Fruit fly (Drosophila melanogaster): ENCODE results near the gene GAPcenA.
A peak's percentile ranks its signal among the peaks of the same experiment; 100 is the strongest.

Gene GAPcenA

dm6 chr3L:8347346-8347745 lies 985 bp downstream of the GAPcenA start:
- no peak for TF ChIP-seq psq (optimal IDR thresholded peaks at IDR 0.05)
- TF ChIP-seq CG8478 (optimal IDR thresholded peaks at IDR 0.05) = no peak
- no peak for TF ChIP-seq Dll (optimal IDR thresholded peaks at IDR 0.05)
- no peak for TF ChIP-seq pan (optimal IDR thresholded peaks at IDR 0.05)
- no peak for TF ChIP-seq usp (GFP tag; optimal IDR thresholded peaks at IDR 0.05)
- TF ChIP-seq EcR (GFP tag; optimal IDR thresholded peaks at IDR 0.05) = no peak

dm6 chr3L:8356196-8356595 lies 9.8 kb downstream of the GAPcenA start, which contains the start of gene Culd:
Gene Culd, minus strand, starts transcription at chr3L:8356296.
- no peak for TF ChIP-seq CG8478 (optimal IDR thresholded peaks at IDR 0.05)
- TF ChIP-seq Dll (optimal IDR thresholded peaks at IDR 0.05) = no peak
- TF ChIP-seq EcR (GFP tag; optimal IDR thresholded peaks at IDR 0.05) = no peak
- TF ChIP-seq usp (GFP tag; optimal IDR thresholded peaks at IDR 0.05) = no peak
- TF ChIP-seq psq (optimal IDR thresholded peaks at IDR 0.05) = no peak
- TF ChIP-seq pan (optimal IDR thresholded peaks at IDR 0.05) = no peak

DNA sequence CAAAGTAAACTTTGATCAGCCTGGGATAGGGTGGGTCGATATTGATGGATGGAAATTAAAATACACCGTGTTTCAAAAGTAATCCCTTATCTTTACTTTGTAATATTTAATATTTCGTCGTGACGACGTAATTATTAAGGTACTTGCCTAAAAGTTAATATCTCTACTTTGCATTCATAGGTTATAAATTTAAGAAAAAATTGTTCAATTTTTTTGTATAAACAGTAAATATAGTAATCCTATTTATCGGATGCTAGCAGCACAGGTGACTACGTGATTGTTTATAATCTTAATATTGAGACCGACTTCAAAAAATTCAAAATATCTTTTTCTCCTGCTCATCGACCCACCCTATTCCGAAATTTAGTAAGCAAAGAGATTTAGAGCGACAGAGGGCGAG lies 11.8 kb downstream of the GAPcenA start:
- TF ChIP-seq Dll (optimal IDR thresholded peaks at IDR 0.05) = no peak
- TF ChIP-seq CG8478 (optimal IDR thresholded peaks at IDR 0.05) = no peak
- no peak for TF ChIP-seq psq (optimal IDR thresholded peaks at IDR 0.05)
- no peak for TF ChIP-seq EcR (GFP tag; optimal IDR thresholded peaks at IDR 0.05)
- TF ChIP-seq usp (GFP tag; optimal IDR thresholded peaks at IDR 0.05) = no peak
- TF ChIP-seq pan (optimal IDR thresholded peaks at IDR 0.05) = no peak

- TF ChIP-seq psq (optimal IDR thresholded peaks at IDR 0.05) (no peak), EcR (GFP tag; optimal IDR thresholded peaks at IDR 0.05) (no peak), Dll (optimal IDR thresholded peaks at IDR 0.05) (no peak), CG8478 (optimal IDR thresholded peaks at IDR 0.05) (no peak), pan (optimal IDR thresholded peaks at IDR 0.05) (no peak), usp (GFP tag; optimal IDR thresholded peaks at IDR 0.05) (no peak)
Measured at dm6 chr3L:8358776-8359455, 12.6 kb downstream of the GAPcenA start.

DNA sequence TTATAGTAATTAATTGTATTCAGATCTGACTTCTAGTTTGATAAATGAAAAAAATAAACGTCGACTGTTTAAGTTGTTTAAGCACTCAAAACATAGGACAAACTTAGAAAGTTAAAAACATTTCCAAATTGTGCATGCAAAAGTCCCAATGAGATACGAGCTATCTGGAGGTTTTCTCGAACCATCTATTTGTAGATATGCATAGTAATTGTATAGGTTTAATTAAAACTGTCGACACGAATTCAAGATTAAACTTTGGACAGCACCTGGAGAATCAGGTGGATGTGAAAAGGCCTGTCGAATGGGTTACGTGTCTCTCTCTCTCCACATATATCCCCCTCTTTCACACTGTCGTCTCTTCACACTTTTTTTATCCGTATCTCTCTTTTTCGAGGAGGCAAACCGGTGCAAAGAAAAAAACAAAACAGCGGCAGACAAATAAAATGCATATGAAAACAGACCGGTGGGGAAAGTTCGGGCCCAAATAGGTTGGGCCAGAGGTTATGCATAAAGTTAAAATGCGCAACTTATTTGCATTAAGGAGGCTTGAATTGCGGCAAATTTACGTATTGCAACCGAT lies 13.8 kb downstream of the GAPcenA start:
- TF ChIP-seq psq (optimal IDR thresholded peaks at IDR 0.05) = no peak
- no peak for TF ChIP-seq pan (optimal IDR thresholded peaks at IDR 0.05)

DNA sequence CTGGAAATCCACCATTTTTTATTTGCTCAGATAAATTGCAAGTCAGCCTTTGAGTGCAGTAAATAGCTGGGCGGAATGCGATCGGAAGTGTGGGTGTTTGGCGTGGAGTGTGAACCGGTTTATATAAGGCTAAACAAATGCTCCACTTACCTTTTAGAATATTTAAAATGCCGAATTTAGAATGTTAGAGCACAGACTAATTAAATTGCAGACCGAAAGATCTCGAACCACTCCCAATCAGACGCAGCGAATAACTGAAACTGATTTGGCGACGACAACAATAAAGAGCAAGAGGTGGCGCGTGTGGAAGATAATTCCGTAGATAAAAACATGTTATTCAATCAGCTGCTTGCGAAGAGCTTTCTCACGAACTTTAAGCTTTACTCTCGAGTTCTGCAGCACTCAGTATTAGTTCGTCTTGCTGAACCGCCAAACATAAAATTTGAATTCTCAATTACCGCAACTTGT lies 14.3 kb downstream of the GAPcenA start, which contains the start of gene Idh:
Gene Idh (minus strand): TSS at position 264 of the 468 bp plus-strand sequence.
- TF ChIP-seq Dll (optimal IDR thresholded peaks at IDR 0.05) = no peak
- no peak for TF ChIP-seq psq (optimal IDR thresholded peaks at IDR 0.05)
- no peak for TF ChIP-seq CG8478 (optimal IDR thresholded peaks at IDR 0.05)
- TF ChIP-seq EcR (GFP tag; optimal IDR thresholded peaks at IDR 0.05) = no peak
- no peak for TF ChIP-seq pan (optimal IDR thresholded peaks at IDR 0.05)
- TF ChIP-seq usp (GFP tag; optimal IDR thresholded peaks at IDR 0.05) = no peak

- TF ChIP-seq EcR (GFP tag; optimal IDR thresholded peaks at IDR 0.05) = no peak
- TF ChIP-seq pan (optimal IDR thresholded peaks at IDR 0.05) = no peak
- TF ChIP-seq CG8478 (optimal IDR thresholded peaks at IDR 0.05) = no peak
- no peak for TF ChIP-seq Dll (optimal IDR thresholded peaks at IDR 0.05)
- no peak for TF ChIP-seq usp (GFP tag; optimal IDR thresholded peaks at IDR 0.05)
- no peak for TF ChIP-seq psq (optimal IDR thresholded peaks at IDR 0.05)
Measured at dm6 chr3L:8363266-8363665, 16.9 kb downstream of the GAPcenA start.

DNA sequence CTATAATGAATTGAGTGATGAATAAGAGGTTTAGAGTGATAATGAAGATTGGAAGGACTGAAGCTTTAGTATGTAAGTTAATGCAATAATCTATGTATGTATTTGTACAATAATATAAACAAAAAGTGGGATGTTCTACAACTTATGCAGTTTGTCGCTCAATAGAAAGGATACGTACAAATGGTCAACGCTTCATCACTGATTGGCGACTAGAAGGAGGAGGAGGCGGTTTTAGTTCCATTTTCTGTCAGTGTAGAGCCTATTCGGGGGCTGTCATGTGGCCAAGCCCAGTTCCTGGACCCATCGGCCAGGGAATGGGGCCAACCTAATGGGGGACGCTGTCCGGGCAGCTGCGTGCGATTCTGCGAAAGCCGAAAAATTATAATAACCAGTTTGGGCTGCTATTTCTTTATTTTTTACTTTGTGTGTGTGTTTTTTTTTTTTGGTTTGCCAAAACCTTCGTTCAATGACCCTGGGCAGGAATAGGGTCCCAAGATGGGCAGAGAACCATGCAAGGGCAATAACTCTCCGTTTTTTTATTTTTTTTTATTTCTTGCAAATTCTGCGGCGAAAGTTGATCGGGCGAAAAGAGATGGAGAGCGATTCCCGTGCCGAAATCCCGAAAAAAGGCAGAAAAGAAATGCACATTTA lies 22.5 kb downstream of the GAPcenA start:
- no peak for TF ChIP-seq psq (optimal IDR thresholded peaks at IDR 0.05)
- peak in 1 of 2 experiments; percentile 9 for TF ChIP-seq EcR (GFP tag; optimal IDR thresholded peaks at IDR 0.05)
- TF ChIP-seq CG8478 (optimal IDR thresholded peaks at IDR 0.05) = no peak

dm6 chr3L:8369456-8369855 lies 23.1 kb downstream of the GAPcenA start:
- TF ChIP-seq usp (GFP tag; optimal IDR thresholded peaks at IDR 0.05) = no peak
- TF ChIP-seq CG8478 (optimal IDR thresholded peaks at IDR 0.05) = no peak
- no peak for TF ChIP-seq EcR (GFP tag; optimal IDR thresholded peaks at IDR 0.05)
- TF ChIP-seq psq (optimal IDR thresholded peaks at IDR 0.05) = no peak
- TF ChIP-seq pan (optimal IDR thresholded peaks at IDR 0.05) = no peak
- no peak for TF ChIP-seq Dll (optimal IDR thresholded peaks at IDR 0.05)

dm6 chr3L:8370922-8371321 lies 24.6 kb downstream of the GAPcenA start:
- no peak for TF ChIP-seq EcR (GFP tag; optimal IDR thresholded peaks at IDR 0.05)
- no peak for TF ChIP-seq usp (GFP tag; optimal IDR thresholded peaks at IDR 0.05)
- no peak for TF ChIP-seq CG8478 (optimal IDR thresholded peaks at IDR 0.05)
- no peak for TF ChIP-seq Dll (optimal IDR thresholded peaks at IDR 0.05)
- TF ChIP-seq pan (optimal IDR thresholded peaks at IDR 0.05) = no peak
- TF ChIP-seq psq (optimal IDR thresholded peaks at IDR 0.05) = no peak

DNA sequence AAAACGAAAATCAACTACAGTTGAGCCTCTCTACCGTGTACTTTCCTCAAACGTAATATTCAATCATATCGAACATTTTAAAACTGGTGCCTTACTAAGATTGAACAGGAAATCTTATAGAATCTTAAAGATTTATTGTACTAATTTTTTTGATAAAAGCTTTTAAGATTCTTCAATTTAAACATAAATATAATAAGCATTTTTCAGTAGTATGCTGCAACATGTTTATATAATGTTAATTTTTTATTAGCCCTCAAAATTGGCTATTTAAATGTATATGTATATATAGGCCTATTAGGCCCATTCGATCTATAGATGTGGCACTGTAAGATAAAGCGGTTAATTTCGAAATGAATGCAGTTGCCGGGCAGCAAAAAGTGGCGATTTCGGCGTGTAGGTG lies 25.2 kb downstream of the GAPcenA start:
- no peak for TF ChIP-seq CG8478 (optimal IDR thresholded peaks at IDR 0.05)
- no peak for TF ChIP-seq Dll (optimal IDR thresholded peaks at IDR 0.05)
- TF ChIP-seq usp (GFP tag; optimal IDR thresholded peaks at IDR 0.05) = no peak
- TF ChIP-seq psq (optimal IDR thresholded peaks at IDR 0.05) = no peak
- no peak for TF ChIP-seq pan (optimal IDR thresholded peaks at IDR 0.05)
- no peak for TF ChIP-seq EcR (GFP tag; optimal IDR thresholded peaks at IDR 0.05)

dm6 chr3L:8372035-8372434 lies 25.7 kb downstream of the GAPcenA start, which contains the start of gene ImpE1:
Gene ImpE1, plus strand, starts transcription at chr3L:8372405.
- TF ChIP-seq usp (GFP tag; optimal IDR thresholded peaks at IDR 0.05) = no peak
- peak; percentile 2 for TF ChIP-seq Dll (optimal IDR thresholded peaks at IDR 0.05)

Data from whole organism.